Worm (Caenorhabditis elegans) whole organism, L1 larva: ENCODE measurements around the gene F37C12.21.

ENCODE experiments used
- C04F5.9 ChIP-seq: sonication (generic microtip); optimal IDR thresholded peaks from 2 replicates; lab custom pipeline; 2016; ENCODE audit warnings: missing genetic modification characterization, missing compliant biosample characterization
- C16A3.4 ChIP-seq: fragments of 150-350 bp; optimal IDR thresholded peaks from 2 replicates; lab custom pipeline; 2014; ENCODE audit warnings: missing biosample characterization, missing genetic modification characterization
- F16B12.6 ChIP-seq: fragments of 150-350 bp; optimal IDR thresholded peaks from 2 replicates; lab custom pipeline; 2014; ENCODE audit warnings: missing biosample characterization, missing genetic modification characterization
- Y116A8C.19 ChIP-seq: sonication (generic microtip); optimal IDR thresholded peaks from 2 replicates; lab custom pipeline; 2016; ENCODE audit warnings: missing compliant biosample characterization, missing genetic modification characterization, borderline replicate concordance
- alr-1 ChIP-seq: fragments of 200-800 bp; sonication (Bioruptor generic); optimal IDR thresholded peaks from 2 replicates; lab custom pipeline; 2018; ENCODE audit warnings: borderline replicate concordance, mild to moderate bottlenecking, missing genetic modification characterization, missing compliant biosample characterization
- blmp-1 ChIP-seq: fragments of 150-350 bp; optimal IDR thresholded peaks from 2 replicates; lab custom pipeline; 2014; ENCODE audit warnings: missing biosample characterization, missing genetic modification characterization
- ceh-63 ChIP-seq: fragments of 200-800 bp; sonication (Bioruptor generic); optimal IDR thresholded peaks from 2 replicates; lab custom pipeline; 2018; ENCODE audit warnings: mild to moderate bottlenecking, missing genetic modification characterization, missing compliant biosample characterization
- ceh-82 ChIP-seq, 3 experiments: fragments of 150-350 bp in 1 of 3; sonication (generic microtip) in 2 of 3; optimal IDR thresholded peaks; 2 replicates each; lab custom pipeline; 2014 to 2017; ENCODE audit warnings: missing biosample characterization in 3 of 3, missing genetic modification characterization in 3 of 3
- ceh-88 ChIP-seq: fragments of 200-800 bp; sonication (Bioruptor generic); IDR thresholded peaks from 2 replicates; pipeline ENCODE4 v1.3.6; 2022; ENCODE audit warnings: missing genetic modification characterization, missing compliant biosample characterization
- ces-1 ChIP-seq: fragments of 150-350 bp; optimal IDR thresholded peaks from 2 replicates; lab custom pipeline; 2014; ENCODE audit warnings: missing biosample characterization, missing genetic modification reagents, missing genetic modification characterization
- dpl-1 ChIP-seq, 3 experiments: fragments of 150-350 bp in 2 of 3; sonication (generic microtip) in 1 of 3; optimal IDR thresholded peaks; 2 replicates each; lab custom pipeline; 2014 to 2017; ENCODE audit warnings: missing biosample characterization in 3 of 3, missing genetic modification characterization in 3 of 3, missing genetic modification reagents in 3 of 3
- dsc-1 ChIP-seq: sonication (generic microtip); optimal IDR thresholded peaks from 2 replicates; lab custom pipeline; 2016; ENCODE audit warnings: mild to moderate bottlenecking, missing genetic modification characterization, missing compliant biosample characterization
- efl-1 ChIP-seq, 4 experiments: fragments of 150-350 bp; optimal IDR thresholded peaks in 3 of 4; peaks in 1 of 4; 1 replicate in 1 of 4; 2 replicates in 3 of 4; lab custom pipeline; 2014; ENCODE audit warnings: missing biosample characterization in 2 of 4, missing genetic modification characterization in 2 of 4, missing genetic modification reagents in 2 of 4
- efl-3 ChIP-seq: fragments of 200-800 bp; sonication (Bioruptor generic); optimal IDR thresholded peaks from 2 replicates; lab custom pipeline; 2018; ENCODE audit warnings: mild to moderate bottlenecking, missing genetic modification characterization, missing compliant biosample characterization
- egl-13 ChIP-seq: sonication (generic microtip); optimal IDR thresholded peaks from 2 replicates; lab custom pipeline; 2016; ENCODE audit warnings: missing genotype, missing genetic modification reagents, missing genetic modification characterization, missing compliant biosample characterization
- elt-3 ChIP-seq, 6 experiments: fragments of 150-350 bp in 1 of 6; sonication (generic microtip); optimal IDR thresholded peaks; 2 replicates each; lab custom pipeline; 2017 to 2018; ENCODE audit warnings: missing biosample characterization in 6 of 6, missing genetic modification characterization in 6 of 6, inconsistent platforms in 1 of 6
- fkh-10 ChIP-seq: sonication (generic microtip); optimal IDR thresholded peaks from 2 replicates; lab custom pipeline; 2017; ENCODE audit warnings: missing biosample characterization, missing genetic modification reagents, missing genetic modification characterization
- fkh-4 ChIP-seq: sonication (generic microtip); optimal IDR thresholded peaks from 2 replicates; lab custom pipeline; 2016; ENCODE audit warnings: missing compliant biosample characterization, missing genetic modification characterization, borderline replicate concordance
- fos-1 ChIP-seq: fragments of 150-350 bp; optimal IDR thresholded peaks from 2 replicates; lab custom pipeline; 2014; ENCODE audit warnings: missing biosample characterization, missing genetic modification characterization
- grh-1 ChIP-seq: fragments of 200-800 bp; sonication (Bioruptor generic); IDR thresholded peaks from 2 replicates; pipeline ENCODE4 v1.3.6; 2022; ENCODE audit warnings: missing genetic modification reagents, missing genetic modification characterization, missing compliant biosample characterization
- hlh-17 ChIP-seq: fragments of 200-800 bp; sonication (Bioruptor generic); optimal IDR thresholded peaks from 2 replicates; lab custom pipeline; 2018; ENCODE audit warnings: missing genetic modification characterization, mild to moderate bottlenecking, missing compliant biosample characterization, moderate library complexity, borderline replicate concordance
- hpl-2 ChIP-seq: fragments of 150-350 bp; optimal IDR thresholded peaks from 2 replicates; lab custom pipeline; 2014; ENCODE audit warnings: missing biosample characterization, missing genetic modification reagents, missing genetic modification characterization
- isw-1 ChIP-seq: fragments of 200-800 bp; sonication (Bioruptor generic); IDR thresholded peaks from 2 replicates; pipeline ENCODE4 v1.3.6; 2022; ENCODE audit warnings: missing genetic modification characterization, missing compliant biosample characterization
- jun-1 ChIP-seq: fragments of 150-350 bp; optimal IDR thresholded peaks from 2 replicates; lab custom pipeline; 2014; ENCODE audit warnings: missing biosample characterization, missing genetic modification reagents, missing genetic modification characterization
- lin-14 ChIP-seq: fragments of 200-800 bp; sonication (Bioruptor generic); optimal IDR thresholded peaks from 2 replicates; lab custom pipeline; 2018; ENCODE audit warnings: mild to moderate bottlenecking, missing genetic modification characterization, moderate library complexity, missing compliant biosample characterization
- lin-39 ChIP-seq: fragments of 150-350 bp; optimal IDR thresholded peaks from 2 replicates; lab custom pipeline; 2014; ENCODE audit warnings: missing biosample characterization, missing genetic modification reagents, missing genetic modification characterization
- mab-9 ChIP-seq: fragments of 200-800 bp; sonication (Bioruptor generic); IDR thresholded peaks from 2 replicates; pipeline ENCODE4 v1.3.6; 2022; ENCODE audit warnings: missing genetic modification reagents, missing genetic modification characterization, missing compliant biosample characterization
- mdl-1 ChIP-seq, 2 experiments: fragments of 150-350 bp; optimal IDR thresholded peaks; 2 replicates each; lab custom pipeline; 2014 to 2017; ENCODE audit warnings: missing biosample characterization in 2 of 2, missing genetic modification characterization in 2 of 2, inconsistent platforms in 1 of 2
- mef-2 ChIP-seq: fragments of 150-350 bp; optimal IDR thresholded peaks from 2 replicates; lab custom pipeline; 2014; ENCODE audit warnings: missing biosample characterization, missing genetic modification characterization
- nhr-11 ChIP-seq: fragments of 150-350 bp; optimal IDR thresholded peaks from 2 replicates; lab custom pipeline; 2014; ENCODE audit warnings: missing biosample characterization, missing genetic modification characterization
- nhr-19 ChIP-seq: fragments of 200-800 bp; sonication (Bioruptor generic); conservative IDR thresholded peaks from 2 replicates; pipeline ENCODE4 v1.3.6; 2022; ENCODE audit warnings: missing genetic modification characterization, missing compliant biosample characterization
- nhr-20 ChIP-seq: sonication (generic microtip); optimal IDR thresholded peaks from 2 replicates; lab custom pipeline; 2016; ENCODE audit warnings: mild to moderate bottlenecking, missing genetic modification characterization, missing compliant biosample characterization
- nhr-47 ChIP-seq: sonication (generic microtip); optimal IDR thresholded peaks from 2 replicates; lab custom pipeline; 2016; ENCODE audit warnings: mild to moderate bottlenecking, missing genetic modification characterization, moderate library complexity, missing compliant biosample characterization
- nhr-76 ChIP-seq: sonication (generic microtip); optimal IDR thresholded peaks from 2 replicates; lab custom pipeline; 2017; ENCODE audit warnings: missing biosample characterization, missing genetic modification characterization
- nhr-77 ChIP-seq: fragments of 150-350 bp; optimal IDR thresholded peaks from 2 replicates; lab custom pipeline; 2014; ENCODE audit warnings: missing biosample characterization, missing genetic modification characterization
- nhr-85 ChIP-seq: sonication (generic microtip); peaks from one replicate; lab custom pipeline; 2016; ENCODE audit warnings: missing genetic modification characterization, inconsistent platforms, missing compliant biosample characterization
- nhr-90 ChIP-seq: sonication (generic microtip); optimal IDR thresholded peaks from 2 replicates; lab custom pipeline; 2016; ENCODE audit warnings: mild to moderate bottlenecking, missing genetic modification characterization, missing compliant biosample characterization; ENCODE audit not compliant: poor library complexity
- pax-3 ChIP-seq: fragments of 200-800 bp; sonication (Bioruptor generic); optimal IDR thresholded peaks from 2 replicates; lab custom pipeline; 2018; ENCODE audit warnings: mild to moderate bottlenecking, missing genetic modification characterization, moderate library complexity, missing compliant biosample characterization
- rnt-1 ChIP-seq: sonication (generic microtip); optimal IDR thresholded peaks from 2 replicates; lab custom pipeline; 2016; ENCODE audit warnings: mild to moderate bottlenecking, missing genetic modification characterization, moderate library complexity, missing compliant biosample characterization
- skn-1 ChIP-seq: fragments of 150-350 bp; optimal IDR thresholded peaks from 2 replicates; lab custom pipeline; 2014; ENCODE audit warnings: missing biosample characterization, missing genetic modification characterization
- snpc-4 ChIP-seq: fragments of 150-350 bp; optimal IDR thresholded peaks from 2 replicates; lab custom pipeline; 2014; ENCODE audit warnings: missing biosample characterization, missing genetic modification characterization
- snu-23 ChIP-seq: sonication (generic microtip); optimal IDR thresholded peaks from 2 replicates; lab custom pipeline; 2016; ENCODE audit warnings: missing genetic modification characterization, missing compliant biosample characterization
- sox-4 ChIP-seq: sonication (generic microtip); optimal IDR thresholded peaks from 2 replicates; lab custom pipeline; 2016; ENCODE audit warnings: missing genetic modification characterization, missing compliant biosample characterization
- sptf-1 ChIP-seq: fragments of 150-350 bp; optimal IDR thresholded peaks from 2 replicates; lab custom pipeline; 2014; ENCODE audit warnings: missing biosample characterization, missing genetic modification characterization
- swsn-7 ChIP-seq: sonication (generic microtip); optimal IDR thresholded peaks from 2 replicates; lab custom pipeline; 2016; ENCODE audit warnings: missing genetic modification characterization, missing compliant biosample characterization
- tbx-2 ChIP-seq: sonication (generic microtip); optimal IDR thresholded peaks from 2 replicates; lab custom pipeline; 2016; ENCODE audit warnings: missing genetic modification characterization, missing compliant biosample characterization
- tlp-1 ChIP-seq: fragments of 150-350 bp; optimal IDR thresholded peaks from 2 replicates; lab custom pipeline; 2014; ENCODE audit warnings: missing biosample characterization, missing genetic modification characterization
- unc-130 ChIP-seq: fragments of 150-350 bp; optimal IDR thresholded peaks from 2 replicates; lab custom pipeline; 2017; ENCODE audit warnings: missing biosample characterization, missing genetic modification characterization, inconsistent platforms
- unc-30 ChIP-seq: sonication (generic microtip); optimal IDR thresholded peaks from 2 replicates; lab custom pipeline; 2017; ENCODE audit warnings: missing biosample characterization, missing genetic modification characterization
- unc-86 ChIP-seq: sonication (generic microtip); optimal IDR thresholded peaks from 2 replicates; lab custom pipeline; 2016; ENCODE audit warnings: missing genetic modification characterization, missing compliant biosample characterization
- unc-98 ChIP-seq: fragments of 200-800 bp; sonication (Bioruptor generic); IDR thresholded peaks from 2 replicates; pipeline ENCODE4 v1.3.6; 2022; ENCODE audit warnings: missing genetic modification characterization, missing compliant biosample characterization
- xbp-1 ChIP-seq: sonication (generic microtip); optimal IDR thresholded peaks from 2 replicates; lab custom pipeline; 2016; ENCODE audit warnings: missing genetic modification characterization, missing compliant biosample characterization
- ztf-4 ChIP-seq: fragments of 150-350 bp; optimal IDR thresholded peaks from 2 replicates; lab custom pipeline; 2014; ENCODE audit warnings: missing biosample characterization, missing genetic modification characterization

F37C12.21 gene

DNA sequence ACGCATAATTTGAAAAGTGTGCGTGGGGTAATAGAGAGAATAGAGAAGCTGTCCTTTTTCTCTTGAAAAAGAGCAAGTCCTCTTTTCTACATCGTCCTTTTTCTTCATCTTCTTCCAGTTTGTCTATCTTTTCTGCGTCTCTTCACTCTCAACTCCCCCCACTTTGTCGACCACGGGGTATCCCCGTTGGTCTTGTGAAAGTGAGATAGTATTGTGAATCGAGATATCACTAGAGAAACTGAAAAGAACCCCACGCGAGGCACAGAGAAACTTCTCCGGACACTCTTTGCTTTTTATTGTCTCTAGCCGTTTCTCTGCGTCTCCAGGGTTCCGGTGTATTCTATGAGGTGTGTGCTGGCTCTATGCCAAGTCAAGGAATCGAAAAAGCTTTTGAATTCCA lies 32.5 kb upstream of the F37C12.21 start:
- peak; percentile 92 for TF ChIP-seq nhr-11 (tag; lab: Kevin White, UChicago)
- peak; percentile 94 for TF ChIP-seq swsn-7 (tag; lab: Kevin White, UChicago)
- peak; percentile 97 for TF ChIP-seq unc-86 (tag; lab: Kevin White, UChicago)
- TF ChIP-seq fkh-4 (tag; lab: Kevin White, UChicago) = peak; percentile 13
- TF ChIP-seq unc-30 (tag; lab: Kevin White, UChicago) = no peak
- TF ChIP-seq efl-1 (optimal IDR thresholded peaks at IDR 0.05; lab: Kevin White, UChicago) = peak; percentile 87 to 92
- TF ChIP-seq efl-1 (GFP tag; optimal IDR thresholded peaks at IDR 0.05 in 1 of 2; lab: Kevin White, UChicago) = peak; percentile 61 to 97
- peak; percentile 91 for TF ChIP-seq fos-1 (tag; lab: Kevin White, UChicago)
- TF ChIP-seq hlh-17 = no peak
- TF ChIP-seq C16A3.4 = peak; percentile 87
- peak; percentile 90 for TF ChIP-seq rnt-1 (tag; lab: Kevin White, UChicago)
- TF ChIP-seq blmp-1 = peak; percentile 70
- peak; percentile 86 for TF ChIP-seq nhr-77 (tag; lab: Kevin White, UChicago)
- TF ChIP-seq dpl-1 (GFP tag; optimal IDR thresholded peaks at IDR 0.05; lab: Kevin White, UChicago) = peak; percentile 64 to 74 (median 72)
- TF ChIP-seq ces-1 (GFP tag; lab: Kevin White, UChicago) = no peak
- peak in 3 of 6 experiments; percentile 16 to 85 (median 49) for TF ChIP-seq elt-3 (tag; optimal IDR thresholded peaks at IDR 0.05; lab: Kevin White, UChicago)
- TF ChIP-seq Y116A8C.19 (tag; lab: Kevin White, UChicago) = no peak
- no peak for TF ChIP-seq mef-2 (tag; lab: Kevin White, UChicago)
- TF ChIP-seq sox-4 (tag; lab: Kevin White, UChicago) = peak; percentile 62
- TF ChIP-seq fkh-10 (GFP tag; lab: Kevin White, UChicago) = peak; percentile 91
- TF ChIP-seq snpc-4 (tag; lab: Kevin White, UChicago) = peak; percentile 68
- TF ChIP-seq snu-23 (GFP tag; lab: Kevin White, UChicago) = peak; percentile 97
- peak; percentile 96 for TF ChIP-seq tbx-2 (tag; lab: Kevin White, UChicago)
- TF ChIP-seq hpl-2 (GFP tag; lab: Kevin White, UChicago) = peak; percentile 75
- TF ChIP-seq ztf-4 (tag; lab: Kevin White, UChicago) = peak; percentile 94
- TF ChIP-seq nhr-85 (tag; lab: Kevin White, UChicago) = peak; percentile 97
- peak; percentile 95 for TF ChIP-seq nhr-20 (tag; lab: Kevin White, UChicago)
- TF ChIP-seq sptf-1 = no peak
- TF ChIP-seq mab-9 (GFP tag; lab: Robert Waterston, UW) = peak; percentile 82
- TF ChIP-seq mdl-1 (tag; optimal IDR thresholded peaks at IDR 0.05; lab: Kevin White, UChicago) = peak; percentile 91 to 99
- peak; percentile 70 for TF ChIP-seq skn-1 (tag; lab: Kevin White, UChicago)
- peak; percentile 72 for TF ChIP-seq lin-39 (tag; lab: Kevin White, UChicago)
- peak; percentile 82 for TF ChIP-seq egl-13 (tag; lab: Kevin White, UChicago)
- no peak for TF ChIP-seq efl-3 (GFP tag; lab: Kevin White, UChicago)
- peak; percentile 79 to 92 (median 89) for TF ChIP-seq ceh-82 (tag; optimal IDR thresholded peaks at IDR 0.05; lab: Kevin White, UChicago)
- TF ChIP-seq dsc-1 (tag; lab: Kevin White, UChicago) = peak; percentile 86
- peak; percentile 82 for TF ChIP-seq pax-3
- TF ChIP-seq nhr-19 (GFP tag; lab: Robert Waterston, UW) = peak; percentile 93
- peak; percentile 99 for TF ChIP-seq lin-14
- no peak for TF ChIP-seq ceh-63 (GFP tag; lab: Kevin White, UChicago)
- TF ChIP-seq alr-1 (tag; lab: Kevin White, UChicago) = no peak
- peak; percentile 68 for TF ChIP-seq ceh-88 (GFP tag; lab: Robert Waterston, UW)
- peak; percentile 88 for TF ChIP-seq xbp-1 (tag; lab: Kevin White, UChicago)
- no peak for TF ChIP-seq tlp-1
- TF ChIP-seq nhr-76 (tag; lab: Kevin White, UChicago) = no peak
- TF ChIP-seq nhr-47 = peak; percentile 95
- TF ChIP-seq jun-1 = peak; percentile 88
- TF ChIP-seq grh-1 (GFP tag; lab: Robert Waterston, UW) = peak; percentile 77
- no peak for TF ChIP-seq F16B12.6 (tag; lab: Kevin White, UChicago)
- peak; percentile 57 for TF ChIP-seq unc-130 (tag; lab: Kevin White, UChicago)
- TF ChIP-seq unc-98 (GFP tag; lab: Robert Waterston, UW) = peak; percentile 71
- TF ChIP-seq isw-1 (GFP tag; lab: Robert Waterston, UW) = peak; percentile 93
- peak; percentile 43 for TF ChIP-seq C04F5.9 (tag; lab: Kevin White, UChicago)
- TF ChIP-seq nhr-90 (tag; lab: Kevin White, UChicago) = peak; percentile 86
